Worm (Caenorhabditis elegans): ENCODE measurements around the gene lag-2.

ce11 chrV:3208940-3209339 is 20.8 kb downstream of the lag-2 start:
- TF ChIP-seq attf-6 (GFP tag; IDR thresholded peaks at IDR 0.05): no peak
- no peak for TF ChIP-seq Y79H2A.3 (GFP tag; conservative IDR thresholded peaks at IDR 0.05)
- no peak for TF ChIP-seq F33H1.4 (GFP tag; IDR thresholded peaks at IDR 0.05)
- TF ChIP-seq egl-44 (GFP tag; IDR thresholded peaks at IDR 0.05): no peak
- no peak for TF ChIP-seq attf-5 (GFP tag; optimal IDR thresholded peaks at IDR 0.05)
- TF ChIP-seq aptf-3 (GFP tag; IDR thresholded peaks at IDR 0.05): no peak

Measured in whole organism, young adult.